Worm (Caenorhabditis elegans) whole organism, early embryonic: ENCODE results near the gene vnut-1.

Experiments used
- B0310.2 ChIP-seq: sonication (generic microtip); optimal IDR thresholded peaks from 2 replicates; lab custom pipeline; 2016; ENCODE audit warnings: mild to moderate bottlenecking, missing genetic modification characterization, missing compliant biosample characterization
- aly-1 ChIP-seq: sonication (generic microtip); optimal IDR thresholded peaks from 2 replicates; lab custom pipeline; 2016; ENCODE audit warnings: missing genetic modification characterization, missing compliant biosample characterization
- ama-1 ChIP-seq: fragments of 150-350 bp; optimal IDR thresholded peaks from 2 replicates; lab custom pipeline; 2014
- ceh-13 ChIP-seq: fragments of 200-800 bp; sonication (Bioruptor generic); optimal IDR thresholded peaks from 2 replicates; lab custom pipeline; 2018; ENCODE audit warnings: mild to moderate bottlenecking, missing genetic modification characterization, missing compliant biosample characterization
- ceh-36 ChIP-seq: sonication (generic microtip); optimal IDR thresholded peaks from 2 replicates; lab custom pipeline; 2016; ENCODE audit warnings: missing genetic modification characterization, inconsistent platforms, missing compliant biosample characterization
- ets-7 ChIP-seq: sonication (generic microtip); optimal IDR thresholded peaks from 2 replicates; lab custom pipeline; 2016; ENCODE audit warnings: missing genotype, missing genetic modification characterization, missing compliant biosample characterization
- flt-1 ChIP-seq: fragments of 200-800 bp; sonication (Bioruptor generic); IDR thresholded peaks from 2 replicates; pipeline ENCODE4 v1.3.6; 2022; ENCODE audit warnings: missing genetic modification characterization, missing compliant biosample characterization
- hmg-4 ChIP-seq: fragments of 200-800 bp; sonication (Bioruptor generic); optimal IDR thresholded peaks from 2 replicates; lab custom pipeline; 2018; ENCODE audit warnings: mild to moderate bottlenecking, missing genetic modification characterization, missing compliant biosample characterization
- hnd-1 ChIP-seq: sonication (generic microtip); optimal IDR thresholded peaks from 2 replicates; lab custom pipeline; 2016; ENCODE audit warnings: missing genetic modification characterization, missing compliant biosample characterization
- pes-1 ChIP-seq: fragments of 200-800 bp; sonication (Bioruptor generic); IDR thresholded peaks from 2 replicates; pipeline ENCODE4 v1.3.6; 2022; ENCODE audit warnings: missing genetic modification reagents, missing genetic modification characterization, missing compliant biosample characterization
- scrt-1 ChIP-seq: fragments of 200-800 bp; sonication (Bioruptor generic); IDR thresholded peaks from 2 replicates; pipeline ENCODE4 v1.3.6; 2022; ENCODE audit warnings: missing genetic modification characterization, missing compliant biosample characterization
- sea-1 ChIP-seq: fragments of 200-800 bp; sonication (Bioruptor generic); conservative IDR thresholded peaks from 2 replicates; pipeline ENCODE4 v1.3.6; 2022; ENCODE audit warnings: missing genetic modification characterization, missing compliant biosample characterization
- tbx-37 ChIP-seq: fragments of 200-800 bp; sonication (Bioruptor generic); conservative IDR thresholded peaks from 2 replicates; pipeline ENCODE4 v1.3.6; 2022; ENCODE audit warnings: missing genetic modification reagents, missing genetic modification characterization, missing compliant biosample characterization

ce11 chrII:14510162-14510561, 20.6 kb downstream of the vnut-1 start:
- TF ChIP-seq tbx-37 (GFP tag; lab: Robert Waterston, UW), result no peak
- TF ChIP-seq ceh-13 (GFP tag; lab: Kevin White, UChicago), result no peak
- no peak for TF ChIP-seq hnd-1 (tag; lab: Kevin White, UChicago)
- no peak for TF ChIP-seq pes-1
- no peak for TF ChIP-seq aly-1 (tag; lab: Kevin White, UChicago)
- TF ChIP-seq sea-1, result no peak
- TF ChIP-seq scrt-1 (GFP tag; lab: Robert Waterston, UW), result no peak
- no peak for TF ChIP-seq ceh-36 (tag; lab: Kevin White, UChicago)
- no peak for TF ChIP-seq flt-1 (GFP tag; lab: Robert Waterston, UW)
- no peak for TF ChIP-seq hmg-4 (GFP tag; lab: Kevin White, UChicago)
- TF ChIP-seq ets-7 (tag; lab: Kevin White, UChicago), result no peak
- TF ChIP-seq B0310.2 (tag; lab: Kevin White, UChicago), result no peak
- TF ChIP-seq ama-1 (lab: Kevin White, UChicago), result no peak
